Fruit fly (Drosophila melanogaster): Measurements from ENCODE around the gene CG14683.

The CG14683 gene

dm6 chr3R:10684284-10684683 is 12.2 kb upstream of the CG14683 start (continued):
- TF ChIP-seq onecut (GFP tag; IDR thresholded peaks at IDR 0.05) (no peak), Dip3 (GFP tag; optimal IDR thresholded peaks at IDR 0.05) (peak; percentile 36), CG14965 (GFP tag; optimal IDR thresholded peaks at IDR 0.05; ENCODE audit: borderline replicate concordance) (no peak), Rfx (GFP tag; IDR thresholded peaks at IDR 0.05) (peak; percentile 56), btn (GFP tag; optimal IDR thresholded peaks at IDR 0.05) (peak; percentile 22), Ptx1 (GFP tag; IDR thresholded peaks at IDR 0.05) (peak; percentile 83), cg (GFP tag; optimal IDR thresholded peaks at IDR 0.05) (no peak), crol (GFP tag; IDR thresholded peaks at IDR 0.05) (peak; percentile 35; the same call in 1 of the 2 replicates), CG14050 (GFP tag; IDR thresholded peaks at IDR 0.05) (peak; percentile 58; the same call in 2 of the 3 replicates), CG18764 (GFP tag; optimal IDR thresholded peaks at IDR 0.05) (peak; percentile 36), Abd-B (GFP tag; optimal IDR thresholded peaks at IDR 0.05) (peak; percentile 70), grau (tag; optimal IDR thresholded peaks at IDR 0.05) (peak; percentile 57), sim (GFP tag; IDR thresholded peaks at IDR 0.05) (no peak), CG7556 (GFP tag; optimal IDR thresholded peaks at IDR 0.05) (peak; percentile 56), br (optimal IDR thresholded peaks at IDR 0.05) (no peak), fd96Cb (tag; optimal IDR thresholded peaks at IDR 0.05) (peak; percentile 53), luna (GFP tag; optimal IDR thresholded peaks at IDR 0.05) (no peak), CG6683 (GFP tag; optimal IDR thresholded peaks at IDR 0.05) (peak; percentile 44), so (GFP tag; IDR thresholded peaks at IDR 0.05) (peak; percentile 62; the same call in 1 of the 3 replicates), toy (GFP tag; IDR thresholded peaks at IDR 0.05) (no peak), Bteb2 (GFP tag; optimal IDR thresholded peaks at IDR 0.05) (peak; percentile 9), prd (optimal IDR thresholded peaks at IDR 0.05) (no peak), prd (GFP tag; IDR thresholded peaks at IDR 0.05) (peak; percentile 77), Blimp-1 (GFP tag; optimal IDR thresholded peaks at IDR 0.05) (peak; percentile 74), CG5180 (GFP tag; optimal IDR thresholded peaks at IDR 0.05) (peak; percentile 66), CG17829 (tag; optimal IDR thresholded peaks at IDR 0.05) (peak; percentile 59), lola (GFP tag; optimal IDR thresholded peaks at IDR 0.05) (no peak), CG4404 (GFP tag; IDR thresholded peaks at IDR 0.05) (no peak), CG17568 (GFP tag; optimal IDR thresholded peaks at IDR 0.05) (peak; percentile 17), Chrac-16 (GFP tag; optimal IDR thresholded peaks at IDR 0.05) (peak; percentile 37), CHES-1-like (GFP tag; optimal IDR thresholded peaks at IDR 0.05) (peak; percentile 15), Rx (GFP tag; IDR thresholded peaks at IDR 0.05) (peak; percentile 76), CG9797 (GFP tag; optimal IDR thresholded peaks at IDR 0.05) (no peak), Hmr (GFP tag; optimal IDR thresholded peaks at IDR 0.05) (peak; percentile 45), CG10267 (tag; optimal IDR thresholded peaks at IDR 0.05) (peak; percentile 49), CG3407 (GFP tag; optimal IDR thresholded peaks at IDR 0.05) (peak; percentile 34), stc (GFP tag; IDR thresholded peaks at IDR 0.05) (peak; percentile 86), Ssrp (tag; optimal IDR thresholded peaks at IDR 0.05) (peak; percentile 69), HLH4C (GFP tag; IDR thresholded peaks at IDR 0.05; ENCODE audit: partially characterized antibody) (no peak), slbo (GFP tag; IDR thresholded peaks at IDR 0.05) (peak; percentile 75), Mrtf (GFP tag; IDR thresholded peaks at IDR 0.05) (0 out of 3 replicates have a peak, but pooled peaks have one; percentile 45), CG10431 (GFP tag; optimal IDR thresholded peaks at IDR 0.05) (no peak), CG13296 (GFP tag; optimal IDR thresholded peaks at IDR 0.05) (peak; percentile 41), grn (GFP tag; optimal IDR thresholded peaks at IDR 0.05) (no peak), CG12071 (GFP tag; optimal IDR thresholded peaks at IDR 0.05) (peak; percentile 25), sug (tag; optimal IDR thresholded peaks at IDR 0.05) (no peak), CG4730 (GFP tag; IDR thresholded peaks at IDR 0.05) (peak; percentile 52; the same call in 1 of the 2 replicates), CG2202 (tag; optimal IDR thresholded peaks at IDR 0.05) (no peak), lbe (GFP tag; optimal IDR thresholded peaks at IDR 0.05) (no peak), CG33213 (GFP tag; optimal IDR thresholded peaks at IDR 0.05) (peak; percentile 2), sens (GFP tag) (peak; percentile 94), oc (tag; optimal IDR thresholded peaks at IDR 0.05) (peak; percentile 80)

All from whole organism, embryonic.